Worm (Caenorhabditis elegans) whole organism, young adult: Measurements from ENCODE around the gene C28C12.1.

ENCODE experiments used
- F22D6.2 ChIP-seq: sonication (generic microtip); optimal IDR thresholded peaks from 2 replicates; lab custom pipeline; 2016; ENCODE audit warnings: mild to moderate bottlenecking, missing genetic modification characterization, missing compliant biosample characterization
- F49E8.2 ChIP-seq: sonication (generic microtip); optimal IDR thresholded peaks from 3 replicates; lab custom pipeline; 2017; ENCODE audit warnings: missing genetic modification characterization, mild to moderate bottlenecking, missing compliant biosample characterization, antibody characterized with exemption, moderate library complexity; ENCODE audit not compliant: insufficient read depth
- Y53F4B.3 ChIP-seq: fragments of 200-800 bp; sonication (Bioruptor generic); IDR thresholded peaks from 2 replicates; pipeline ENCODE4 v1.3.6; 2022; ENCODE audit warnings: missing genetic modification reagents, missing genetic modification characterization, missing compliant biosample characterization
- Y56A3A.18 ChIP-seq: fragments of 200-800 bp; sonication (Bioruptor generic); IDR thresholded peaks from 2 replicates; pipeline ENCODE4 v1.3.6; 2022; ENCODE audit warnings: missing genetic modification reagents, missing genetic modification characterization, missing compliant biosample characterization
- aptf-3 ChIP-seq: fragments of 200-800 bp; sonication (Bioruptor generic); IDR thresholded peaks from 2 replicates; pipeline ENCODE4 v1.3.6; 2022; ENCODE audit warnings: missing genetic modification characterization, missing compliant biosample characterization
- atf-7 ChIP-seq: sonication (generic microtip); optimal IDR thresholded peaks from 2 replicates; lab custom pipeline; 2017; ENCODE audit warnings: mild to moderate bottlenecking, missing genetic modification characterization, missing compliant biosample characterization
- attf-3 ChIP-seq: fragments of 200-800 bp; sonication (Bioruptor generic); conservative IDR thresholded peaks from 2 replicates; pipeline ENCODE4 v1.3.6; 2022; ENCODE audit warnings: missing genetic modification reagents, missing genetic modification characterization, missing compliant biosample characterization
- ccch-3 ChIP-seq: fragments of 200-800 bp; sonication (Bioruptor generic); optimal IDR thresholded peaks from 2 replicates; lab custom pipeline; 2018; ENCODE audit warnings: mild to moderate bottlenecking, missing genetic modification characterization, missing compliant biosample characterization
- ceh-40 ChIP-seq: fragments of 200-800 bp; sonication (Bioruptor generic); IDR thresholded peaks from 2 replicates; pipeline ENCODE4 v1.3.6; 2022; ENCODE audit warnings: missing genetic modification characterization, missing compliant biosample characterization
- ceh-58 ChIP-seq: fragments of 200-800 bp; sonication (Bioruptor generic); IDR thresholded peaks from 2 replicates; pipeline ENCODE4 v1.3.6; 2022; ENCODE audit warnings: missing genetic modification characterization, missing compliant biosample characterization
- ceh-79 ChIP-seq: sonication (generic microtip); optimal IDR thresholded peaks from 2 replicates; lab custom pipeline; 2017; ENCODE audit warnings: mild to moderate bottlenecking, missing genetic modification characterization, missing compliant biosample characterization
- dpl-1 ChIP-seq: fragments of 150-350 bp; optimal IDR thresholded peaks from 2 replicates; lab custom pipeline; 2014; ENCODE audit warnings: missing biosample characterization, missing genetic modification reagents, missing genetic modification characterization
- egrh-3 ChIP-seq: fragments of 200-800 bp; sonication (Bioruptor generic); IDR thresholded peaks from 2 replicates; pipeline ENCODE4 v1.3.6; 2022; ENCODE audit warnings: missing genetic modification reagents, missing genetic modification characterization, missing compliant biosample characterization
- fkh-3 ChIP-seq: sonication (generic microtip); optimal IDR thresholded peaks from 2 replicates; lab custom pipeline; 2016; ENCODE audit warnings: mild to moderate bottlenecking, missing genetic modification characterization, missing compliant biosample characterization
- gei-17 ChIP-seq: fragments of 200-800 bp; sonication (Bioruptor generic); optimal IDR thresholded peaks from 2 replicates; lab custom pipeline; 2018; ENCODE audit warnings: mild to moderate bottlenecking, missing genetic modification characterization, missing compliant biosample characterization
- lag-1 ChIP-seq: fragments of 200-800 bp; sonication (Bioruptor generic); IDR thresholded peaks from 2 replicates; pipeline ENCODE4 v1.3.6; 2022; ENCODE audit warnings: missing genetic modification reagents, missing genetic modification characterization, missing compliant biosample characterization
- let-526 ChIP-seq: fragments of 200-800 bp; sonication (Bioruptor generic); IDR thresholded peaks from 2 replicates; pipeline ENCODE4 v1.3.6; 2022; ENCODE audit warnings: missing genetic modification reagents, missing genetic modification characterization, missing compliant biosample characterization
- let-607 ChIP-seq, 2 experiments: fragments of 200-800 bp in 1 of 2; sonication (Bioruptor generic) in 1 of 2; sonication (generic microtip) in 1 of 2; optimal IDR thresholded peaks; 2 replicates each; lab custom pipeline; 2016 to 2018; ENCODE audit warnings: mild to moderate bottlenecking in 2 of 2, missing compliant biosample characterization in 2 of 2, missing genetic modification characterization in 2 of 2, moderate library complexity in 2 of 2, missing genotype in 1 of 2
- lin-35 ChIP-seq, 3 experiments: fragments of 150-350 bp in 2 of 3; sonication (generic microtip) in 1 of 3; optimal IDR thresholded peaks; 2 replicates each; lab custom pipeline; 2014 to 2018; ENCODE audit warnings: missing biosample characterization in 3 of 3, missing genetic modification characterization in 3 of 3, missing genetic modification reagents in 3 of 3
- madf-3 ChIP-seq: fragments of 200-800 bp; sonication (Bioruptor generic); IDR thresholded peaks from 2 replicates; pipeline ENCODE4 v1.3.6; 2022; ENCODE audit warnings: missing genetic modification reagents, missing genetic modification characterization, missing compliant biosample characterization
- nfyb-1 ChIP-seq: fragments of 200-800 bp; sonication (Bioruptor generic); IDR thresholded peaks from 2 replicates; pipeline ENCODE4 v1.3.6; 2022; ENCODE audit warnings: missing genetic modification reagents, missing genetic modification characterization, missing compliant biosample characterization
- nhr-80 ChIP-seq: sonication (generic microtip); optimal IDR thresholded peaks from 2 replicates; lab custom pipeline; 2016; ENCODE audit warnings: missing genetic modification characterization, missing compliant biosample characterization
- sea-2 ChIP-seq: fragments of 200-800 bp; sonication (Bioruptor generic); IDR thresholded peaks from 2 replicates; pipeline ENCODE4 v1.3.6; 2022; ENCODE audit warnings: missing genetic modification characterization, missing compliant biosample characterization
- sptf-2 ChIP-seq: fragments of 200-800 bp; sonication (Bioruptor generic); optimal IDR thresholded peaks from 2 replicates; lab custom pipeline; 2018; ENCODE audit warnings: mild to moderate bottlenecking, missing genetic modification characterization, missing compliant biosample characterization
- tbp1 ChIP-seq: fragments of 200-800 bp; sonication (Bioruptor generic); optimal IDR thresholded peaks from 2 replicates; lab custom pipeline; 2018; ENCODE audit warnings: mild to moderate bottlenecking, missing genetic modification characterization, missing compliant biosample characterization
- tbx-9 ChIP-seq: sonication (generic microtip); optimal IDR thresholded peaks from 2 replicates; lab custom pipeline; 2016; ENCODE audit warnings: borderline replicate concordance, missing genetic modification characterization, inconsistent platforms, missing compliant biosample characterization
- tlf-1 ChIP-seq: fragments of 200-800 bp; sonication (Bioruptor generic); optimal IDR thresholded peaks from 2 replicates; lab custom pipeline; 2018; ENCODE audit warnings: mild to moderate bottlenecking, missing genetic modification characterization, missing compliant biosample characterization
- unc-62 ChIP-seq: fragments of 150-350 bp; optimal IDR thresholded peaks from 2 replicates; lab custom pipeline; 2014; ENCODE audit warnings: missing biosample characterization, missing genetic modification reagents, missing genetic modification characterization
- zfh-2 ChIP-seq: fragments of 200-800 bp; sonication (Bioruptor generic); conservative IDR thresholded peaks from 2 replicates; pipeline ENCODE4 v1.3.6; 2022; ENCODE audit warnings: missing genetic modification reagents, missing genetic modification characterization, missing compliant biosample characterization
- ztf-22 ChIP-seq: fragments of 200-800 bp; sonication (Bioruptor generic); optimal IDR thresholded peaks from 2 replicates; lab custom pipeline; 2018; ENCODE audit warnings: mild to moderate bottlenecking, missing genetic modification characterization, moderate library complexity, missing compliant biosample characterization
- ztf-25 ChIP-seq: fragments of 200-800 bp; sonication (Bioruptor generic); IDR thresholded peaks from 2 replicates; pipeline ENCODE4 v1.3.6; 2022; ENCODE audit warnings: missing genetic modification reagents, missing genetic modification characterization, missing compliant biosample characterization
- ztf-26 ChIP-seq: sonication (generic microtip); optimal IDR thresholded peaks from 2 replicates; lab custom pipeline; 2017; ENCODE audit warnings: missing genetic modification characterization, missing compliant biosample characterization

The C28C12.1 gene

ce11 chrIV:8501382-8501781 is at the start of gene C28C12.1:
Gene C28C12.1, plus strand, starts transcription at chrIV:8501682.
- TF ChIP-seq unc-62, result no peak
- TF ChIP-seq zfh-2 (GFP tag; lab: Robert Waterston, UW), result no peak
- no peak for TF ChIP-seq egrh-3 (GFP tag; lab: Robert Waterston, UW)
- no peak for TF ChIP-seq Y56A3A.18 (GFP tag; lab: Robert Waterston, UW)
- TF ChIP-seq ceh-58 (GFP tag; lab: Robert Waterston, UW), result no peak
- TF ChIP-seq lin-35 (GFP tag; optimal IDR thresholded peaks at IDR 0.05; lab: Kevin White, UChicago), result no peak
- TF ChIP-seq ztf-26 (tag; lab: Kevin White, UChicago), result no peak
- TF ChIP-seq ztf-25 (GFP tag; lab: Robert Waterston, UW), result no peak
- TF ChIP-seq let-526 (GFP tag; lab: Robert Waterston, UW), result no peak
- TF ChIP-seq sptf-2 (GFP tag; lab: Kevin White, UChicago), result no peak
- TF ChIP-seq attf-3 (GFP tag; lab: Robert Waterston, UW), result no peak
- no peak for TF ChIP-seq sea-2 (GFP tag; lab: Robert Waterston, UW)
- TF ChIP-seq ztf-22 (GFP tag; lab: Kevin White, UChicago), result no peak
- no peak for TF ChIP-seq dpl-1
- TF ChIP-seq madf-3 (GFP tag; lab: Robert Waterston, UW), result no peak
- TF ChIP-seq ccch-3 (GFP tag; lab: Kevin White, UChicago), result no peak
- no peak for TF ChIP-seq tlf-1 (GFP tag; lab: Kevin White, UChicago)
- TF ChIP-seq ceh-79, result no peak
- no peak for TF ChIP-seq lag-1 (GFP tag; lab: Robert Waterston, UW)
- no peak for TF ChIP-seq let-607 (tag; optimal IDR thresholded peaks at IDR 0.05; lab: Kevin White, UChicago)
- TF ChIP-seq, all 124 proteins: peak for 0

ce11 chrIV:8451709-8452248 is 49.7 kb upstream of the C28C12.1 start, which contains the start of gene eppl-1:
Gene eppl-1, minus strand, starts transcription at chrIV:8451759.
- TF ChIP-seq nhr-80 (tag; lab: Kevin White, UChicago), result peak; percentile 31
- no peak for TF ChIP-seq Y53F4B.3 (GFP tag; lab: Robert Waterston, UW)
- TF ChIP-seq gei-17 (GFP tag; lab: Kevin White, UChicago), result no peak
- no peak for TF ChIP-seq F22D6.2 (tag; lab: Kevin White, UChicago)
- TF ChIP-seq aptf-3 (GFP tag; lab: Robert Waterston, UW), result no peak

ce11 chrIV:8453178-8453577 is 48.3 kb upstream of the C28C12.1 start:
- TF ChIP-seq nfyb-1, result 0 out of 2 replicates have a peak, but pooled peaks have one; percentile 25
- TF ChIP-seq fkh-3, result no peak
- TF ChIP-seq tbp1 (GFP tag; lab: Kevin White, UChicago), result peak; percentile 25
- TF ChIP-seq atf-7 (tag; lab: Kevin White, UChicago), result peak; percentile 26
- peak in 1 of 2 experiments; percentile 48 for TF ChIP-seq let-607 (tag; optimal IDR thresholded peaks at IDR 0.05; lab: Kevin White, UChicago)
- TF ChIP-seq nhr-80 (tag; lab: Kevin White, UChicago), result peak; percentile 86
- no peak for TF ChIP-seq ceh-40 (GFP tag; lab: Robert Waterston, UW)
- no peak for TF ChIP-seq ccch-3 (GFP tag; lab: Kevin White, UChicago)

- no peak for TF ChIP-seq tbx-9 (tag; lab: Kevin White, UChicago)
- peak; percentile 3 for TF ChIP-seq nhr-80 (tag; lab: Kevin White, UChicago)
- TF ChIP-seq ceh-40 (GFP tag; lab: Robert Waterston, UW), result no peak
- no peak for TF ChIP-seq F49E8.2
These were observed 47.4 kb upstream of the C28C12.1 start for ce11 chrIV:8454076-8454475.
